Worm (Caenorhabditis elegans) whole organism, late embryonic: ENCODE data around the gene srd-56.

ENCODE experiments used
- C08G9.2 ChIP-seq: sonication (generic microtip); optimal IDR thresholded peaks from 2 replicates; lab custom pipeline; 2016; ENCODE audit warnings: mild to moderate bottlenecking, missing genetic modification characterization, moderate library complexity, missing compliant biosample characterization
- ama-1 ChIP-seq: fragments of 150-350 bp; optimal IDR thresholded peaks from 2 replicates; lab custom pipeline; 2014
- ceh-6 ChIP-seq: fragments of 200-800 bp; sonication (Bioruptor generic); optimal IDR thresholded peaks from 2 replicates; lab custom pipeline; 2018; ENCODE audit warnings: mild to moderate bottlenecking, missing genetic modification characterization, missing compliant biosample characterization
- ceh-9 ChIP-seq: sonication (generic microtip); optimal IDR thresholded peaks from 2 replicates; lab custom pipeline; 2016; ENCODE audit warnings: mild to moderate bottlenecking, missing genetic modification characterization, inconsistent platforms, missing compliant biosample characterization
- elt-2 ChIP-seq: sonication (generic microtip); optimal IDR thresholded peaks from 2 replicates; lab custom pipeline; 2016; ENCODE audit warnings: missing genetic modification reagents, missing genetic modification characterization, missing compliant biosample characterization
- elt-4 ChIP-seq: sonication (generic microtip); optimal IDR thresholded peaks from 2 replicates; lab custom pipeline; 2016; ENCODE audit warnings: missing genetic modification characterization, missing compliant biosample characterization
- hlh-13 ChIP-seq: fragments of 200-800 bp; sonication (Bioruptor generic); optimal IDR thresholded peaks from 2 replicates; lab custom pipeline; 2018; ENCODE audit warnings: mild to moderate bottlenecking, missing genetic modification characterization, missing compliant biosample characterization
- nfya-1 ChIP-seq: sonication (generic microtip); optimal IDR thresholded peaks from 2 replicates; lab custom pipeline; 2017; ENCODE audit warnings: missing genetic modification characterization, mild to moderate bottlenecking, missing compliant biosample characterization, antibody characterized with exemption, moderate library complexity
- pha-4 ChIP-seq: fragments of 150-350 bp; optimal IDR thresholded peaks from 2 replicates; lab custom pipeline; 2018; ENCODE audit warnings: missing biosample characterization, missing genetic modification reagents, missing genetic modification characterization
- pqm-1 ChIP-seq: sonication (generic microtip); optimal IDR thresholded peaks from 2 replicates; lab custom pipeline; 2016; ENCODE audit warnings: missing genetic modification characterization, missing compliant biosample characterization
- zip-5 ChIP-seq: sonication (generic microtip); optimal IDR thresholded peaks from 2 replicates; lab custom pipeline; 2016; ENCODE audit warnings: missing genetic modification characterization, missing compliant biosample characterization

- TF ChIP-seq C08G9.2 (tag; lab: Kevin White, UChicago): no peak
- no peak for TF ChIP-seq ceh-9 (tag; lab: Kevin White, UChicago)
- no peak for TF ChIP-seq nfya-1 (tag; lab: Kevin White, UChicago)
- TF ChIP-seq elt-4 (tag; lab: Kevin White, UChicago): no peak
- TF ChIP-seq hlh-13 (GFP tag; lab: Kevin White, UChicago): no peak
- no peak for TF ChIP-seq ceh-6 (GFP tag; lab: Kevin White, UChicago)
- TF ChIP-seq pqm-1 (tag; lab: Kevin White, UChicago): no peak
- no peak for TF ChIP-seq zip-5 (tag; lab: Kevin White, UChicago)
- TF ChIP-seq pha-4 (tag; lab: Kevin White, UChicago): no peak
- TF ChIP-seq elt-2: no peak
- TF ChIP-seq ama-1: no peak
Measured at ce11 chrII:7231951-7232350, 28.9 kb upstream of the srd-56 start.
